Fruit fly (Drosophila melanogaster) whole organism, embryonic: ENCODE results near the gene HP1b.
A peak's percentile ranks its signal among the peaks of the same experiment; 100 is the strongest.

Experiments
- Awh ChIP-seq: fragments of 200-800 bp; sonication (Bioruptor generic); IDR thresholded peaks from 2 replicates; pipeline ENCODE4, ENCODE4 v1.3.6; 2022; ENCODE audit warnings: missing biosample characterization, missing genetic modification characterization
- Bteb2 ChIP-seq: fragments of 200-800 bp; sonication (Bioruptor generic); optimal IDR thresholded peaks from 2 replicates; lab custom pipeline; 2016; ENCODE audit warnings: missing biosample characterization, missing genetic modification characterization
- CG10147 ChIP-seq: fragments of 200-800 bp; sonication (Bioruptor generic); optimal IDR thresholded peaks from 2 replicates; lab custom pipeline; 2019; ENCODE audit warnings: missing biosample characterization, mild to moderate bottlenecking, missing genetic modification characterization, moderate library complexity
- CG10543 ChIP-seq: fragments of 200-800 bp; sonication (Bioruptor generic); optimal IDR thresholded peaks from 3 replicates; lab custom pipeline; 2017; ENCODE audit warnings: missing biosample characterization, mild to moderate bottlenecking, missing genetic modification characterization, moderate library complexity
- CG11560 ChIP-seq: fragments of 200-800 bp; sonication (Bioruptor generic); IDR thresholded peaks from 3 replicates; pipeline ENCODE4 v1.3.6; 2022; ENCODE audit warnings: missing biosample characterization, missing genetic modification characterization
- CG12071 ChIP-seq: fragments of 200-800 bp; sonication (Bioruptor generic); optimal IDR thresholded peaks from 3 replicates; lab custom pipeline; 2018; ENCODE audit warnings: missing biosample characterization, mild to moderate bottlenecking, missing genetic modification characterization
- CG13296 ChIP-seq: fragments of 200-800 bp; sonication (Bioruptor generic); optimal IDR thresholded peaks from 3 replicates; lab custom pipeline; 2018; ENCODE audit warnings: missing biosample characterization, mild to moderate bottlenecking, missing genetic modification characterization
- CG14014 ChIP-seq: fragments of 200-800 bp; sonication (Bioruptor generic); IDR thresholded peaks from 2 replicates; pipeline ENCODE4 v1.3.6; 2022; ENCODE audit warnings: missing biosample characterization, missing genetic modification characterization
- CG1647 ChIP-seq: fragments of 200-800 bp; sonication (Bioruptor generic); optimal IDR thresholded peaks from 3 replicates; lab custom pipeline; 2016; ENCODE audit warnings: missing biosample characterization, missing genetic modification characterization
- CG16815 ChIP-seq: fragments of 200-800 bp; sonication (Bioruptor generic); optimal IDR thresholded peaks from 3 replicates; lab custom pipeline; 2017; ENCODE audit warnings: missing biosample characterization, mild to moderate bottlenecking, missing genetic modification characterization
- CG18262 ChIP-seq: fragments of 200-800 bp; optimal IDR thresholded peaks from 3 replicates; lab custom pipeline; 2019; ENCODE audit warnings: missing biosample characterization, mild to moderate bottlenecking, missing genetic modification characterization, moderate library complexity
- CG18599 ChIP-seq: fragments of 200-800 bp; sonication (Bioruptor generic); optimal IDR thresholded peaks from 3 replicates; lab custom pipeline; 2017; ENCODE audit warnings: missing biosample characterization, missing genetic modification characterization, mild to moderate bottlenecking, moderate library complexity, missing genetic modification reagents
- CG18764 ChIP-seq: fragments of 200-800 bp; sonication (Bioruptor generic); optimal IDR thresholded peaks from 3 replicates; lab custom pipeline; 2016; ENCODE audit warnings: missing biosample characterization, missing genetic modification characterization
- CG3847 ChIP-seq: fragments of 200-800 bp; sonication (Bioruptor generic); IDR thresholded peaks from 2 replicates; pipeline ENCODE4 v1.3.6; 2022; ENCODE audit warnings: missing biosample characterization, missing genetic modification characterization
- CG4282 ChIP-seq: fragments of 200-800 bp; sonication (Bioruptor generic); optimal IDR thresholded peaks from 2 replicates; lab custom pipeline; 2016; ENCODE audit warnings: missing biosample characterization, missing genetic modification characterization
- CG43689 ChIP-seq: fragments of 200-800 bp; sonication (Bioruptor generic); IDR thresholded peaks from 2 replicates; pipeline ENCODE4 v1.3.6; 2022; ENCODE audit warnings: missing biosample characterization, missing genetic modification characterization
- CG7839 ChIP-seq: fragments of 200-800 bp; sonication (Bioruptor generic); optimal IDR thresholded peaks from 3 replicates; lab custom pipeline; 2018; ENCODE audit warnings: missing biosample characterization, mild to moderate bottlenecking, missing genetic modification characterization, moderate library complexity
- CG8290 ChIP-seq, 3 experiments: fragments of 200-800 bp; sonication (Bioruptor generic); optimal IDR thresholded peaks; 2 replicates each; lab custom pipeline; 2016 to 2019; ENCODE audit warnings: missing biosample characterization in 3 of 3, missing genetic modification characterization in 3 of 3, mild to moderate bottlenecking in 2 of 3, moderate library complexity in 1 of 3
- CG9215 ChIP-seq: fragments of 200-800 bp; sonication (Bioruptor generic); IDR thresholded peaks from 2 replicates; pipeline ENCODE4 v1.3.6; 2022; ENCODE audit warnings: missing biosample characterization, missing genetic modification characterization
- CoRest ChIP-seq: fragments of 200-800 bp; sonication (Bioruptor generic); optimal IDR thresholded peaks from 3 replicates; lab custom pipeline; 2018; ENCODE audit warnings: missing biosample characterization, mild to moderate bottlenecking, missing genetic modification characterization, moderate library complexity
- Ets65A ChIP-seq: fragments of 200-800 bp; sonication (Bioruptor generic); peaks from one replicate; lab custom pipeline; 2016; ENCODE audit warnings: missing biosample characterization, missing genetic modification characterization
- Ets97D ChIP-seq: fragments of 200-800 bp; sonication (Bioruptor generic); optimal IDR thresholded peaks from 3 replicates; lab custom pipeline; 2016; ENCODE audit warnings: missing biosample characterization, missing genetic modification characterization
- H2.0 ChIP-seq: fragments of 200-800 bp; sonication (Bioruptor generic); IDR thresholded peaks from 2 replicates; pipeline ENCODE4 v1.3.6; 2022; ENCODE audit warnings: missing biosample characterization, missing genetic modification characterization
- Lpt ChIP-seq: fragments of >200 bp; optimal IDR thresholded peaks from 2 replicates; lab custom pipeline; 2018; ENCODE audit warnings: missing biosample characterization, missing genetic modification characterization
- Mrtf ChIP-seq: fragments of 200-800 bp; sonication (Bioruptor generic); IDR thresholded peaks from 3 replicates; pipeline ENCODE4 v1.3.6; 2022; ENCODE audit warnings: missing biosample characterization, missing genetic modification characterization
- Myb ChIP-seq: fragments of 200-800 bp; sonication (Bioruptor generic); optimal IDR thresholded peaks from 2 replicates; lab custom pipeline; 2016; ENCODE audit warnings: missing biosample characterization, missing genetic modification characterization
- Oli ChIP-seq: fragments of 200-800 bp; sonication (Bioruptor generic); optimal IDR thresholded peaks from 2 replicates; lab custom pipeline; 2018; ENCODE audit warnings: missing biosample characterization, mild to moderate bottlenecking, missing genetic modification characterization, moderate library complexity
- Rx ChIP-seq: fragments of 200-800 bp; sonication (Bioruptor generic); IDR thresholded peaks from 2 replicates; pipeline ENCODE4 v1.3.6; 2022; ENCODE audit warnings: missing biosample characterization, missing genetic modification characterization
- Sox100B ChIP-seq: fragments of 200-800 bp; sonication (Bioruptor generic); optimal IDR thresholded peaks from 3 replicates; lab custom pipeline; 2018; ENCODE audit warnings: missing biosample characterization, mild to moderate bottlenecking, missing genetic modification characterization
- Xrp1 ChIP-seq: fragments of 200-800 bp; sonication (Bioruptor generic); IDR thresholded peaks from 2 replicates; pipeline ENCODE4 v1.3.6; 2022; ENCODE audit warnings: missing biosample characterization, missing genetic modification characterization
- ash1 ChIP-seq: fragments of 200-800 bp; sonication (Bioruptor generic); optimal IDR thresholded peaks from 2 replicates; lab custom pipeline; 2018; ENCODE audit warnings: missing biosample characterization, mild to moderate bottlenecking, missing genetic modification characterization
- br ChIP-seq: fragments of >200 bp; optimal IDR thresholded peaks from 2 replicates; lab custom pipeline; 2017
- chm ChIP-seq: fragments of 200-800 bp; sonication (Bioruptor generic); IDR thresholded peaks from 2 replicates; pipeline ENCODE4 v1.3.6; 2022; ENCODE audit warnings: missing biosample characterization, missing genetic modification characterization
- dmrt11E ChIP-seq: fragments of 200-800 bp; sonication (Bioruptor generic); optimal IDR thresholded peaks from 3 replicates; lab custom pipeline; 2018; ENCODE audit warnings: missing biosample characterization, mild to moderate bottlenecking, missing genetic modification characterization, moderate library complexity
- emc ChIP-seq: fragments of 200-800 bp; sonication (Bioruptor generic); optimal IDR thresholded peaks from 2 replicates; lab custom pipeline; 2016; ENCODE audit warnings: missing biosample characterization, missing genetic modification characterization
- en ChIP-seq: fragments of 200-800 bp; sonication (Bioruptor generic); optimal IDR thresholded peaks from 2 replicates; lab custom pipeline; 2016; ENCODE audit warnings: missing biosample characterization, missing genetic modification characterization
- fd64A ChIP-seq: fragments of 200-800 bp; sonication (Bioruptor generic); optimal IDR thresholded peaks from 3 replicates; lab custom pipeline; 2018; ENCODE audit warnings: missing biosample characterization, mild to moderate bottlenecking, missing genetic modification characterization
- gem ChIP-seq: fragments of 200-800 bp; sonication (Bioruptor generic); optimal IDR thresholded peaks from 2 replicates; lab custom pipeline; 2019; ENCODE audit warnings: missing biosample characterization, mild to moderate bottlenecking, missing genetic modification characterization, moderate library complexity
- grn ChIP-seq: fragments of 200-800 bp; sonication (Bioruptor generic); optimal IDR thresholded peaks from 3 replicates; lab custom pipeline; 2017; ENCODE audit warnings: missing biosample characterization, missing genetic modification characterization
- gro ChIP-seq: fragments of 200-800 bp; sonication (Bioruptor generic); optimal IDR thresholded peaks from 2 replicates; lab custom pipeline; 2016; ENCODE audit warnings: missing biosample characterization, missing genetic modification characterization
- ken ChIP-seq: fragments of 200-800 bp; sonication (Bioruptor generic); IDR thresholded peaks from 3 replicates; pipeline ENCODE4 v1.3.6; 2022; ENCODE audit warnings: missing biosample characterization, missing genetic modification characterization
- lab ChIP-seq: fragments of 200-800 bp; sonication (Bioruptor generic); optimal IDR thresholded peaks from 3 replicates; lab custom pipeline; 2017; ENCODE audit warnings: missing biosample characterization, missing genetic modification characterization, mild to moderate bottlenecking, moderate library complexity, missing genetic modification reagents
- lbe ChIP-seq: fragments of 200-800 bp; sonication (Bioruptor generic); optimal IDR thresholded peaks from 2 replicates; lab custom pipeline; 2016; ENCODE audit warnings: missing biosample characterization, mild to moderate bottlenecking, missing genetic modification characterization
- lmd ChIP-seq: fragments of 200-800 bp; sonication (Bioruptor generic); IDR thresholded peaks from 2 replicates; pipeline ENCODE4 v1.3.6; 2022; ENCODE audit warnings: missing biosample characterization, missing genetic modification characterization
- salm ChIP-seq: fragments of 200-800 bp; sonication (Bioruptor generic); optimal IDR thresholded peaks from 2 replicates; lab custom pipeline; 2018; ENCODE audit warnings: missing biosample characterization, mild to moderate bottlenecking, missing genetic modification characterization
- sc ChIP-seq, 3 experiments: fragments of >200 bp in 2 of 3; fragments of 200-800 bp in 1 of 3; sonication (Bioruptor generic) in 1 of 3; optimal IDR thresholded peaks; 2 replicates in 2 of 3; 3 replicates in 1 of 3; lab custom pipeline; 2017; ENCODE audit warnings: mild to moderate bottlenecking in 1 of 3, missing biosample characterization in 1 of 3, missing genetic modification characterization in 1 of 3, missing genetic modification reagents in 1 of 3
- slou ChIP-seq: fragments of 200-800 bp; sonication (Bioruptor generic); optimal IDR thresholded peaks from 3 replicates; lab custom pipeline; 2016; ENCODE audit warnings: missing biosample characterization, missing genetic modification characterization
- sna ChIP-seq: fragments of 200-800 bp; sonication (Bioruptor generic); IDR thresholded peaks from 2 replicates; pipeline ENCODE4 v1.3.6; 2022; ENCODE audit warnings: missing biosample characterization, missing genetic modification characterization; ENCODE audit not compliant: partially characterized antibody
- tin ChIP-seq: fragments of 200-800 bp; sonication (Bioruptor generic); optimal IDR thresholded peaks from 3 replicates; lab custom pipeline; 2016; ENCODE audit warnings: missing biosample characterization, missing genetic modification characterization
- trem ChIP-seq: fragments of 200-800 bp; optimal IDR thresholded peaks from 3 replicates; lab custom pipeline; 2019; ENCODE audit warnings: missing biosample characterization, mild to moderate bottlenecking, missing genetic modification characterization, moderate library complexity
- tup ChIP-seq: fragments of 200-800 bp; sonication (Bioruptor generic); optimal IDR thresholded peaks from 2 replicates; lab custom pipeline; 2016; ENCODE audit warnings: missing biosample characterization, mild to moderate bottlenecking, missing genetic modification characterization, moderate library complexity

Gene HP1b

dm6 chrX:9106775-9107283 is 26.0 kb downstream of the HP1b start, which contains the start of gene Arfrp1 (continued):
- no peak for TF ChIP-seq Awh (GFP tag; lab: Robert Waterston, UW)
- TF ChIP-seq CG16815 = no peak
- TF ChIP-seq CG7839 (tag; lab: Kevin White, UChicago) = no peak
- no peak for TF ChIP-seq br
- no peak for TF ChIP-seq slou (GFP tag; lab: Kevin White, UChicago)
- TF ChIP-seq CG1647 (GFP tag; lab: Kevin White, UChicago) = no peak
- no peak for TF ChIP-seq Mrtf (GFP tag; lab: Robert Waterston, UW)
- no peak for TF ChIP-seq tup (GFP tag; lab: Kevin White, UChicago)
- 0 out of 3 replicates have a peak, but pooled peaks have one; percentile 11 for TF ChIP-seq CG11560 (tag; lab: Robert Waterston, UW)
- no peak for TF ChIP-seq gem (tag; lab: Kevin White, UChicago)
- TF ChIP-seq CG13296 = no peak
- 0 out of 2 replicates have a peak, but pooled peaks have one; percentile 29 for TF ChIP-seq CG9215
- no peak for TF ChIP-seq ken (GFP tag; lab: Robert Waterston, UW)
- TF ChIP-seq CG4282 (GFP tag; lab: Kevin White, UChicago) = no peak
- no peak for TF ChIP-seq grn
- TF ChIP-seq chm = no peak
- TF ChIP-seq Lpt = no peak
- no peak for TF ChIP-seq Bteb2 (GFP tag; lab: Kevin White, UChicago)
- no peak for TF ChIP-seq CG10543 (GFP tag; lab: Kevin White, UChicago)
- TF ChIP-seq fd64A (GFP tag; lab: Kevin White, UChicago) = no peak
- no peak for TF ChIP-seq tin (GFP tag; lab: Kevin White, UChicago)
- TF ChIP-seq trem (tag; lab: Kevin White, UChicago) = peak; percentile 3
- peak; percentile 12 for TF ChIP-seq CoRest (tag; lab: Kevin White, UChicago)
- no peak for TF ChIP-seq Sox100B (GFP tag; lab: Kevin White, UChicago)
- TF ChIP-seq Ets97D = peak; percentile 23
- no peak for TF ChIP-seq dmrt11E
- peak; percentile 89 for TF ChIP-seq Ets65A (GFP tag; lab: Kevin White, UChicago)
- 0 out of 2 replicates have a peak, but pooled peaks have one; percentile 15 for TF ChIP-seq H2.0
- TF ChIP-seq Myb (GFP tag; lab: Kevin White, UChicago) = no peak
- no peak for TF ChIP-seq CG14014 (GFP tag; lab: Robert Waterston, UW)
- peak; percentile 56 for TF ChIP-seq CG18262 (tag; lab: Kevin White, UChicago)
- no peak for TF ChIP-seq Rx (GFP tag; lab: Robert Waterston, UW)
- no peak for TF ChIP-seq CG3847
- TF ChIP-seq salm = no peak
- no peak for TF ChIP-seq CG10147
- no peak for TF ChIP-seq lab (GFP tag; lab: Kevin White, UChicago)
- TF ChIP-seq lmd (GFP tag; lab: Robert Waterston, UW) = no peak
- TF ChIP-seq en (GFP tag; lab: Kevin White, UChicago) = no peak
- no peak for TF ChIP-seq Oli (tag; lab: Kevin White, UChicago)
- TF ChIP-seq sna = peak; percentile 55
- TF ChIP-seq CG12071 = no peak
- TF ChIP-seq CG18599 (GFP tag; lab: Kevin White, UChicago) = no peak
- no peak for TF ChIP-seq emc (GFP tag; lab: Kevin White, UChicago)
- no peak for TF ChIP-seq CG43689
- no peak for TF ChIP-seq sc (optimal IDR thresholded peaks at IDR 0.05; lab: Kevin White, UChicago)
- TF ChIP-seq sc (GFP tag; optimal IDR thresholded peaks at IDR 0.05; lab: Kevin White, UChicago) = no peak
- peak; percentile 66 for TF ChIP-seq CG8290 (GFP tag; optimal IDR thresholded peaks at IDR 0.05; lab: Kevin White, UChicago)
- peak in 1 of 2 experiments; percentile 39 for TF ChIP-seq CG8290 (tag; optimal IDR thresholded peaks at IDR 0.05; lab: Kevin White, UChicago)
- no peak for TF ChIP-seq ash1
- no peak for TF ChIP-seq gro (GFP tag; lab: Kevin White, UChicago)
- TF ChIP-seq lbe (GFP tag; lab: Kevin White, UChicago) = no peak
- no peak for TF ChIP-seq Xrp1 (GFP tag; lab: Robert Waterston, UW)
- TF ChIP-seq CG18764 (GFP tag; lab: Kevin White, UChicago) = no peak
